Worm (Caenorhabditis elegans) whole organism, young adult: Measurements from ENCODE around the gene ins-34.

ENCODE experiments used
- F33H1.4 ChIP-seq: fragments of 200-800 bp; sonication (Bioruptor generic); IDR thresholded peaks from 2 replicates; pipeline ENCODE4 v1.3.6; 2022; ENCODE audit warnings: missing genetic modification reagents, missing genetic modification characterization, missing compliant biosample characterization
- F37B4.10 ChIP-seq: fragments of 200-800 bp; sonication (Bioruptor generic); IDR thresholded peaks from 2 replicates; pipeline ENCODE4 v1.3.6; 2022; ENCODE audit warnings: missing genetic modification characterization, missing compliant biosample characterization
- F49E8.2 ChIP-seq: sonication (generic microtip); optimal IDR thresholded peaks from 3 replicates; lab custom pipeline; 2017; ENCODE audit warnings: missing genetic modification characterization, mild to moderate bottlenecking, missing compliant biosample characterization, antibody characterized with exemption, moderate library complexity; ENCODE audit not compliant: insufficient read depth
- F57C9.4 ChIP-seq: sonication (generic microtip); optimal IDR thresholded peaks from 2 replicates; lab custom pipeline; 2017; ENCODE audit warnings: mild to moderate bottlenecking, missing genetic modification characterization, missing compliant biosample characterization
- K11D2.4 ChIP-seq: fragments of 200-800 bp; sonication (Bioruptor generic); IDR thresholded peaks from 2 replicates; pipeline ENCODE4 v1.3.6; 2022; ENCODE audit warnings: missing genetic modification reagents, missing genetic modification characterization, missing compliant biosample characterization
- T07F8.4 ChIP-seq: sonication (generic microtip); optimal IDR thresholded peaks from 2 replicates; lab custom pipeline; 2016; ENCODE audit warnings: mild to moderate bottlenecking, missing genetic modification characterization, moderate library complexity, missing compliant biosample characterization
- Y53F4B.3 ChIP-seq: fragments of 200-800 bp; sonication (Bioruptor generic); IDR thresholded peaks from 2 replicates; pipeline ENCODE4 v1.3.6; 2022; ENCODE audit warnings: missing genetic modification reagents, missing genetic modification characterization, missing compliant biosample characterization
- aptf-2 ChIP-seq: fragments of 200-800 bp; sonication (Bioruptor generic); conservative IDR thresholded peaks from 2 replicates; pipeline ENCODE4 v1.3.6; 2022; ENCODE audit warnings: missing genetic modification reagents, missing genetic modification characterization, missing compliant biosample characterization
- aptf-3 ChIP-seq: fragments of 200-800 bp; sonication (Bioruptor generic); IDR thresholded peaks from 2 replicates; pipeline ENCODE4 v1.3.6; 2022; ENCODE audit warnings: missing genetic modification characterization, missing compliant biosample characterization
- attf-5 ChIP-seq: fragments of 200-800 bp; sonication (Bioruptor generic); optimal IDR thresholded peaks from 2 replicates; lab custom pipeline; 2018; ENCODE audit warnings: mild to moderate bottlenecking, missing genetic modification characterization, missing compliant biosample characterization
- attf-6 ChIP-seq: fragments of 200-800 bp; sonication (Bioruptor generic); IDR thresholded peaks from 2 replicates; pipeline ENCODE4 v1.3.6; 2022; ENCODE audit warnings: missing genetic modification reagents, missing genetic modification characterization, missing compliant biosample characterization
- bed-1 ChIP-seq: fragments of 200-800 bp; sonication (Bioruptor generic); IDR thresholded peaks from 2 replicates; pipeline ENCODE4 v1.3.6; 2022; ENCODE audit warnings: missing genetic modification reagents, missing genetic modification characterization, missing compliant biosample characterization
- ceh-79 ChIP-seq: sonication (generic microtip); optimal IDR thresholded peaks from 2 replicates; lab custom pipeline; 2017; ENCODE audit warnings: mild to moderate bottlenecking, missing genetic modification characterization, missing compliant biosample characterization
- chd-7 ChIP-seq: sonication (generic microtip); optimal IDR thresholded peaks from 2 replicates; lab custom pipeline; 2016; ENCODE audit warnings: mild to moderate bottlenecking, missing genetic modification characterization, moderate library complexity, missing compliant biosample characterization
- efl-1 ChIP-seq: fragments of 150-350 bp; optimal IDR thresholded peaks from 2 replicates; lab custom pipeline; 2014; ENCODE audit warnings: missing biosample characterization, missing genetic modification reagents, missing genetic modification characterization
- fkh-3 ChIP-seq: sonication (generic microtip); optimal IDR thresholded peaks from 2 replicates; lab custom pipeline; 2016; ENCODE audit warnings: mild to moderate bottlenecking, missing genetic modification characterization, missing compliant biosample characterization
- hsf-1 ChIP-seq: fragments of 200-800 bp; sonication (Bioruptor generic); IDR thresholded peaks from 2 replicates; pipeline ENCODE4 v1.3.6; 2022; ENCODE audit warnings: missing genetic modification reagents, missing genetic modification characterization, missing compliant biosample characterization
- let-607 ChIP-seq, 2 experiments: fragments of 200-800 bp in 1 of 2; sonication (Bioruptor generic) in 1 of 2; sonication (generic microtip) in 1 of 2; optimal IDR thresholded peaks; 2 replicates each; lab custom pipeline; 2016 to 2018; ENCODE audit warnings: mild to moderate bottlenecking in 2 of 2, missing compliant biosample characterization in 2 of 2, missing genetic modification characterization in 2 of 2, moderate library complexity in 2 of 2, missing genotype in 1 of 2
- lin-26 ChIP-seq: fragments of 200-800 bp; sonication (Bioruptor generic); IDR thresholded peaks from 2 replicates; pipeline ENCODE4 v1.3.6; 2022; ENCODE audit warnings: missing genetic modification reagents, missing genetic modification characterization, missing compliant biosample characterization
- lin-40 ChIP-seq: sonication (generic microtip); optimal IDR thresholded peaks from 2 replicates; lab custom pipeline; 2016; ENCODE audit warnings: missing genetic modification characterization, mild to moderate bottlenecking, missing compliant biosample characterization, missing genotype, missing genetic modification reagents
- lin-54 ChIP-seq: fragments of 200-800 bp; sonication (Bioruptor generic); optimal IDR thresholded peaks from 2 replicates; lab custom pipeline; 2018; ENCODE audit warnings: mild to moderate bottlenecking, missing genetic modification characterization, missing compliant biosample characterization
- madf-8 ChIP-seq: fragments of 200-800 bp; sonication (Bioruptor generic); conservative IDR thresholded peaks from 2 replicates; pipeline ENCODE4 v1.3.6; 2022; ENCODE audit warnings: missing genetic modification reagents, missing genetic modification characterization, missing compliant biosample characterization
- mel-28 ChIP-seq: sonication (generic microtip); optimal IDR thresholded peaks from 2 replicates; lab custom pipeline; 2016; ENCODE audit warnings: borderline replicate concordance, mild to moderate bottlenecking, missing genetic modification characterization, missing compliant biosample characterization
- nhr-120 ChIP-seq: fragments of 200-800 bp; sonication (Bioruptor generic); IDR thresholded peaks from 2 replicates; pipeline ENCODE4 v1.3.6; 2022; ENCODE audit warnings: missing genetic modification characterization, missing compliant biosample characterization
- nhr-90 ChIP-seq: sonication (generic microtip); optimal IDR thresholded peaks from 2 replicates; lab custom pipeline; 2016; ENCODE audit warnings: missing genotype, mild to moderate bottlenecking, missing genetic modification characterization, missing compliant biosample characterization
- rcor-1 ChIP-seq: fragments of 200-800 bp; sonication (Bioruptor generic); IDR thresholded peaks from 2 replicates; pipeline ENCODE4 v1.3.6; 2022; ENCODE audit warnings: missing genetic modification reagents, missing genetic modification characterization, missing compliant biosample characterization
- sdz-38 ChIP-seq: sonication (generic microtip); optimal IDR thresholded peaks from 2 replicates; lab custom pipeline; 2016; ENCODE audit warnings: missing genotype, missing genetic modification characterization, missing compliant biosample characterization
- sea-2 ChIP-seq: fragments of 200-800 bp; sonication (Bioruptor generic); IDR thresholded peaks from 2 replicates; pipeline ENCODE4 v1.3.6; 2022; ENCODE audit warnings: missing genetic modification characterization, missing compliant biosample characterization
- snpc-1.1 ChIP-seq: sonication (generic microtip); optimal IDR thresholded peaks from 2 replicates; lab custom pipeline; 2017; ENCODE audit warnings: missing genetic modification characterization, mild to moderate bottlenecking, missing compliant biosample characterization, antibody characterized with exemption, moderate library complexity, missing genotype, missing genetic modification reagents; ENCODE audit not compliant: insufficient read depth
- snpc-1.3 ChIP-seq: sonication (generic microtip); optimal IDR thresholded peaks from 2 replicates; lab custom pipeline; 2017; ENCODE audit warnings: missing genetic modification characterization, mild to moderate bottlenecking, missing compliant biosample characterization, antibody characterized with exemption, moderate library complexity, missing genotype, missing genetic modification reagents; ENCODE audit not compliant: insufficient read depth
- snpc-3.4 ChIP-seq: sonication (generic microtip); optimal IDR thresholded peaks from 2 replicates; lab custom pipeline; 2017; ENCODE audit warnings: missing genetic modification characterization, mild to moderate bottlenecking, missing compliant biosample characterization, antibody characterized with exemption, moderate library complexity, missing genotype, missing genetic modification reagents
- snpc-4 ChIP-seq, 5 experiments: fragments of 150-350 bp in 1 of 5; sonication (generic microtip) in 4 of 5; optimal IDR thresholded peaks; 2 replicates each; lab custom pipeline; 2014 to 2018; ENCODE audit warnings: missing genetic modification characterization in 5 of 5, missing biosample characterization in 3 of 5, antibody characterized with exemption in 2 of 5, mild to moderate bottlenecking in 2 of 5, missing compliant biosample characterization in 2 of 5, missing genotype in 2 of 5, moderate library complexity in 2 of 5, missing genetic modification reagents in 1 of 5
- sptf-2 ChIP-seq: fragments of 200-800 bp; sonication (Bioruptor generic); optimal IDR thresholded peaks from 2 replicates; lab custom pipeline; 2018; ENCODE audit warnings: mild to moderate bottlenecking, missing genetic modification characterization, missing compliant biosample characterization
- tbp1 ChIP-seq: fragments of 200-800 bp; sonication (Bioruptor generic); optimal IDR thresholded peaks from 2 replicates; lab custom pipeline; 2018; ENCODE audit warnings: mild to moderate bottlenecking, missing genetic modification characterization, missing compliant biosample characterization
- tlf-1 ChIP-seq: fragments of 200-800 bp; sonication (Bioruptor generic); optimal IDR thresholded peaks from 2 replicates; lab custom pipeline; 2018; ENCODE audit warnings: mild to moderate bottlenecking, missing genetic modification characterization, missing compliant biosample characterization
- zim-3 ChIP-seq: sonication (generic microtip); optimal IDR thresholded peaks from 2 replicates; lab custom pipeline; 2017; ENCODE audit warnings: mild to moderate bottlenecking, missing genetic modification characterization, moderate library complexity, missing compliant biosample characterization
- ztf-22 ChIP-seq: fragments of 200-800 bp; sonication (Bioruptor generic); optimal IDR thresholded peaks from 2 replicates; lab custom pipeline; 2018; ENCODE audit warnings: mild to moderate bottlenecking, missing genetic modification characterization, moderate library complexity, missing compliant biosample characterization
- ztf-3 ChIP-seq: fragments of 200-800 bp; sonication (Bioruptor generic); optimal IDR thresholded peaks from 2 replicates; lab custom pipeline; 2018; ENCODE audit warnings: mild to moderate bottlenecking, missing genetic modification characterization, missing compliant biosample characterization
- ztf-6 ChIP-seq: fragments of 200-800 bp; sonication (Bioruptor generic); IDR thresholded peaks from 2 replicates; pipeline ENCODE4 v1.3.6; 2022; ENCODE audit warnings: missing genetic modification reagents, missing genetic modification characterization, missing compliant biosample characterization

ins-34 gene

ce11 chrIV:14115556-14115955 is 9.2 kb downstream of the ins-34 start (continued):
- TF ChIP-seq nhr-120 (GFP tag; lab: Robert Waterston, UW) (no peak), rcor-1 (GFP tag; lab: Robert Waterston, UW) (no peak), sdz-38 (tag; lab: Kevin White, UChicago) (no peak), ztf-3 (no peak), let-607 (tag; optimal IDR thresholded peaks at IDR 0.05; lab: Kevin White, UChicago) (no peak), attf-5 (no peak), sea-2 (no peak), chd-7 (tag; lab: Kevin White, UChicago) (no peak), K11D2.4 (no peak), F33H1.4 (GFP tag; lab: Robert Waterston, UW) (peak; percentile 94), T07F8.4 (tag; lab: Kevin White, UChicago) (no peak), mel-28 (tag; lab: Kevin White, UChicago) (no peak), attf-6 (GFP tag; lab: Robert Waterston, UW) (peak; percentile 96), ztf-22 (GFP tag; lab: Kevin White, UChicago) (no peak), tbp1 (GFP tag; lab: Kevin White, UChicago) (peak; percentile 68), lin-54 (GFP tag; lab: Kevin White, UChicago) (peak; percentile 40), F57C9.4 (tag; lab: Kevin White, UChicago) (no peak), madf-8 (peak; percentile 71), tlf-1 (GFP tag; lab: Kevin White, UChicago) (no peak), nhr-90 (no peak), sptf-2 (no peak), snpc-4 (GFP tag; optimal IDR thresholded peaks at IDR 0.05; lab: Kevin White, UChicago) (peak; percentile 92), snpc-4 (tag; optimal IDR thresholded peaks at IDR 0.05; lab: Kevin White, UChicago) (peak in 3 of 4 experiments; percentile 90 to 96 (median 96)), aptf-3 (GFP tag; lab: Robert Waterston, UW) (no peak), aptf-2 (GFP tag; lab: Robert Waterston, UW) (no peak), ztf-6 (GFP tag; lab: Robert Waterston, UW) (no peak), lin-40 (no peak), ceh-79 (tag; lab: Kevin White, UChicago) (no peak), bed-1 (GFP tag; lab: Robert Waterston, UW) (no peak), snpc-1.3 (tag; lab: Kevin White, UChicago) (peak; percentile 73), lin-26 (GFP tag; lab: Robert Waterston, UW) (no peak), efl-1 (GFP tag; lab: Kevin White, UChicago) (peak; percentile 37), snpc-1.1 (tag; lab: Kevin White, UChicago) (peak; percentile 5), zim-3 (tag; lab: Kevin White, UChicago) (no peak), snpc-3.4 (peak; percentile 31), fkh-3 (tag; lab: Kevin White, UChicago) (no peak), F37B4.10 (GFP tag; lab: Robert Waterston, UW) (no peak), hsf-1 (GFP tag; lab: Robert Waterston, UW) (peak; percentile 93), Y53F4B.3 (GFP tag; lab: Robert Waterston, UW) (no peak), F49E8.2 (tag; lab: Kevin White, UChicago) (peak; percentile 3)
- TF ChIP-seq, all 124 proteins: peak for 16
